Worm (Caenorhabditis elegans) whole organism, L3 larva: ENCODE results near the gene npr-20.

Experiments
- daf-12 ChIP-seq: fragments of 150-350 bp; optimal IDR thresholded peaks from 2 replicates; lab custom pipeline; 2014; ENCODE audit warnings: missing biosample characterization, missing genetic modification reagents, missing genetic modification characterization
- snpc-4 ChIP-seq: fragments of 150-350 bp; optimal IDR thresholded peaks from 2 replicates; lab custom pipeline; 2014; ENCODE audit warnings: missing biosample characterization, missing genetic modification characterization
- unc-62 ChIP-seq: fragments of 150-350 bp; sonication (generic microtip); optimal IDR thresholded peaks from 4 replicates; lab custom pipeline; 2014; ENCODE audit warnings: missing biosample characterization, missing genetic modification reagents, missing genetic modification characterization

DNA sequence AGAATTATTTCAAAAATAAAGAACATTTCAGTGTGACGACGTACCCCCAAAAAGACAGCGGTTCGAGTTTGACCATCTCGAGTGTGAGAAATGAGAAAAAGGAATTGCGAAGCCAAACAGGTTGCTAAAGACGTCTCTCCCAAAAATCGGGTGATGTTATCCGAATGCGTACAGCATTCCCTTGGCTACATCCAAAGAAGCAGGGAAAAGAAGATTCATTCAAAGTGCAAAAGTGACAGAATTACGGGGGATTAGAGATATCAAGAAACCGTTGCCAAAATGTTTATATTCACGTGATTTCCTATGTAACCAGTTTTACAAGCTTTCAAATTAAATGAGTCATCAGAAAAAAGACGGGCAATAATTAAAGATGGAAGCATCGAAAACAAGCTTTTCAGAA is 11.0 kb downstream of the npr-20 start:
- TF ChIP-seq unc-62 (GFP tag; lab: Kevin White, UChicago) (peak; percentile 15), daf-12 (tag; lab: Kevin White, UChicago) (no peak), snpc-4 (no peak)
